Worm (Caenorhabditis elegans) whole organism, L2 larva: Measurements from ENCODE around the gene F19C7.4.

Source experiments
- C34F6.9 ChIP-seq: fragments of 150-350 bp; optimal IDR thresholded peaks from 2 replicates; lab custom pipeline; 2014; ENCODE audit warnings: missing biosample characterization, missing genetic modification characterization
- R02D3.7 ChIP-seq: fragments of 150-350 bp; optimal IDR thresholded peaks from 2 replicates; lab custom pipeline; 2014; ENCODE audit warnings: missing biosample characterization, missing genetic modification characterization
- ZK546.5 ChIP-seq: sonication (generic microtip); optimal IDR thresholded peaks from 2 replicates; lab custom pipeline; 2017; ENCODE audit warnings: missing biosample characterization, missing genetic modification characterization
- alr-1 ChIP-seq: fragments of 150-350 bp; optimal IDR thresholded peaks from 2 replicates; lab custom pipeline; 2014; ENCODE audit warnings: missing biosample characterization, missing genetic modification characterization
- ama-1 ChIP-seq: fragments of 150-350 bp; optimal IDR thresholded peaks from 2 replicates; lab custom pipeline; 2018; ENCODE audit warnings: inconsistent platforms
- ceh-16 ChIP-seq: fragments of 150-350 bp; optimal IDR thresholded peaks from 2 replicates; lab custom pipeline; 2014; ENCODE audit warnings: missing biosample characterization, missing genetic modification characterization
- ceh-82 ChIP-seq: fragments of 150-350 bp; optimal IDR thresholded peaks from 2 replicates; lab custom pipeline; 2014; ENCODE audit warnings: missing biosample characterization, missing genetic modification characterization
- crh-2 ChIP-seq: sonication (generic microtip); optimal IDR thresholded peaks from 2 replicates; lab custom pipeline; 2017; ENCODE audit warnings: missing biosample characterization, missing genetic modification characterization
- dmd-4 ChIP-seq: sonication (generic microtip); optimal IDR thresholded peaks from 2 replicates; lab custom pipeline; 2017; ENCODE audit warnings: missing biosample characterization, missing genetic modification characterization
- elt-3 ChIP-seq: sonication (generic microtip); optimal IDR thresholded peaks from 2 replicates; lab custom pipeline; 2017; ENCODE audit warnings: missing biosample characterization, missing genetic modification characterization
- fos-1 ChIP-seq: fragments of 150-350 bp; optimal IDR thresholded peaks from 2 replicates; lab custom pipeline; 2014; ENCODE audit warnings: missing biosample characterization, missing genetic modification characterization
- lsy-2 ChIP-seq, 2 experiments: fragments of 150-350 bp in 1 of 2; sonication (generic microtip) in 1 of 2; optimal IDR thresholded peaks; 2 replicates each; lab custom pipeline; 2014 to 2017; ENCODE audit warnings: missing biosample characterization in 2 of 2, missing genetic modification characterization in 2 of 2
- mab-5 ChIP-seq: fragments of 150-350 bp; optimal IDR thresholded peaks from 2 replicates; lab custom pipeline; 2014; ENCODE audit warnings: missing biosample characterization, missing genetic modification characterization
- mbf-1 ChIP-seq: sonication (generic microtip); optimal IDR thresholded peaks from 2 replicates; lab custom pipeline; 2017; ENCODE audit warnings: missing biosample characterization, missing genetic modification characterization
- nhr-10 ChIP-seq: sonication (generic microtip); optimal IDR thresholded peaks from 2 replicates; lab custom pipeline; 2017; ENCODE audit warnings: missing biosample characterization, missing genetic modification characterization
- nhr-11 ChIP-seq: fragments of 150-350 bp; optimal IDR thresholded peaks from 2 replicates; lab custom pipeline; 2014; ENCODE audit warnings: missing biosample characterization, missing genetic modification characterization
- nhr-12 ChIP-seq: fragments of 150-350 bp; optimal IDR thresholded peaks from 2 replicates; lab custom pipeline; 2014; ENCODE audit warnings: missing biosample characterization, missing genetic modification characterization
- nhr-129 ChIP-seq: fragments of 150-350 bp; optimal IDR thresholded peaks from 2 replicates; lab custom pipeline; 2014; ENCODE audit warnings: missing biosample characterization, missing genetic modification characterization
- nhr-23 ChIP-seq: fragments of 150-350 bp; optimal IDR thresholded peaks from 2 replicates; lab custom pipeline; 2014; ENCODE audit warnings: missing biosample characterization, missing genetic modification reagents, missing genetic modification characterization
- nhr-25 ChIP-seq: fragments of 150-350 bp; sonication (generic microtip); optimal IDR thresholded peaks from 3 replicates; lab custom pipeline; 2014; ENCODE audit warnings: missing biosample characterization, missing genetic modification characterization
- nhr-6 ChIP-seq: fragments of 150-350 bp; optimal IDR thresholded peaks from 2 replicates; lab custom pipeline; 2014; ENCODE audit warnings: missing biosample characterization, missing genetic modification characterization
- nhr-77 ChIP-seq: fragments of 150-350 bp; optimal IDR thresholded peaks from 2 replicates; lab custom pipeline; 2014; ENCODE audit warnings: missing biosample characterization, missing genetic modification characterization
- peb-1 ChIP-seq: fragments of 150-350 bp; optimal IDR thresholded peaks from 2 replicates; lab custom pipeline; 2014; ENCODE audit warnings: missing biosample characterization, missing genetic modification characterization
- sem-4 ChIP-seq: fragments of 150-350 bp; optimal IDR thresholded peaks from 2 replicates; lab custom pipeline; 2014; ENCODE audit warnings: missing biosample characterization, missing genetic modification reagents, missing genetic modification characterization
- skn-1 ChIP-seq: sonication (generic microtip); optimal IDR thresholded peaks from 2 replicates; lab custom pipeline; 2017; ENCODE audit warnings: missing biosample characterization, missing genetic modification characterization
- sma-9 ChIP-seq, 2 experiments: fragments of 150-350 bp in 1 of 2; sonication (generic microtip) in 1 of 2; optimal IDR thresholded peaks; 2 replicates each; lab custom pipeline; 2014 to 2016; ENCODE audit warnings: missing genetic modification characterization in 2 of 2, mild to moderate bottlenecking in 1 of 2, missing biosample characterization in 1 of 2, missing compliant biosample characterization in 1 of 2, missing genetic modification reagents in 1 of 2, moderate library complexity in 1 of 2
- unc-39 ChIP-seq: fragments of 150-350 bp; optimal IDR thresholded peaks from 2 replicates; lab custom pipeline; 2014; ENCODE audit warnings: missing biosample characterization, missing genetic modification characterization
- unc-62 ChIP-seq: fragments of 150-350 bp; optimal IDR thresholded peaks from 2 replicates; lab custom pipeline; 2014; ENCODE audit warnings: missing biosample characterization, missing genetic modification reagents, missing genetic modification characterization
- ztf-1 ChIP-seq: fragments of 200-800 bp; sonication (Bioruptor generic); conservative IDR thresholded peaks from 2 replicates; pipeline ENCODE4 v1.3.6; 2022; ENCODE audit warnings: missing genetic modification characterization, missing compliant biosample characterization
- ztf-11 ChIP-seq: sonication (generic microtip); optimal IDR thresholded peaks from 2 replicates; lab custom pipeline; 2017; ENCODE audit warnings: missing biosample characterization, missing genetic modification characterization
- ztf-4 ChIP-seq: fragments of 150-350 bp; optimal IDR thresholded peaks from 2 replicates; lab custom pipeline; 2014; ENCODE audit warnings: missing biosample characterization, missing genetic modification characterization

F19C7.4 gene

DNA sequence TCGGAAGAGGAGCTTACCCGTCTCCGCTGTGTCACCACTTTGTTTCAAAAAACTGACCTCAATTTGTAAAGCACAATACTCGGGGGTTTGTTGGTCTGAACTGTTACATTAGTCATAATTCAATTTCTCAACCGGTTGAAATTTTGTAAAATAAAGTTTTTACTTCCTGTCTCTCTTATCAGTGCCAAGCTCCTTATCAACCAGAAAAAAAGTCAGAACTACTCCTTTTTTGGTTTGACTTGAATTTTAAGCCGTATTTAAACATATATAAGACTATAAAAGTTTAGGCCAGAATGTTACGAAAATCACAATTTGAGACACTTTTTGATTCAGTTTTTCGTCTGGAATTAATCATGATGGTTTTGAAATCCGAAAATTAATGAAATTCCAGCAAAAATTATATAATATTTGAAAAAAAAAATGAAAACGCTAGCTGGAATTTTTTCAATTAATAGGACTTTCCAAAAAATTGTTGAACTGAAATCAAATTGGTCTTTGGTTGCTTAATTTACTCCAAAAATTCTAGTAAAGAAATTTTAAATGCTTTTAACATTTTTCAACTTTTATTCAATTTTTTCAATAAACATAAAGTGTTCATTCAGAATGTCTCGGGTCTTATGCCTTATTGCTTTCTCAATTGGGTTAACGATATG, 3.2 kb upstream of the F19C7.4 start, which contains the start of gene F19C7.2:
TSS of gene F19C7.2 (plus strand) at position 603 of the 653 bp plus-strand sequence.
- TF ChIP-seq nhr-25 (tag; lab: Kevin White, UChicago), result no peak
- TF ChIP-seq ztf-11 (tag; lab: Kevin White, UChicago), result no peak
- TF ChIP-seq fos-1, result peak; percentile 27
- no peak for TF ChIP-seq C34F6.9 (tag; lab: Kevin White, UChicago)

DNA sequence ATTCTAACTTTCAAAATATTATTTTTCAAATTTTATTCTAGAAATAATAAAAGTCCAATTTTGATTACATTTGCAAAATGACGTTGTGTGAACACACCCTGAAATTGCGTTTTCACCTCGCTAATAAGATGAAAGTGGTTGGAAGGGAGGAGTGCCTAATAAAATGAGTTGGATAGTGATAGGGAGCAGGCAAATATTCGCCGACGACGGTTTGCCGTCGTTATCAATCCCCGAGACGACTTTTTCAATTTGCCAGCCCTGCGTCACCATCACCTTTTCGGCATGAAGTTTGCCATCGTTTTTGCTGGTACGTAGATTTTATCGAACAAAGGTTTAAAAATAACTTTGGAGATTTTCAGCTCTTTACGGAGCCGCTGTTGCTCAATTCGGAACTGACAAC, 2.9 kb downstream of the F19C7.4 start, which contains the start of gene nspg-10:
TSS of gene nspg-10 (plus strand) at position 179 of the 400 bp plus-strand sequence.
- TF ChIP-seq elt-3 (tag; lab: Kevin White, UChicago) (no peak), fos-1 (peak; percentile 85), crh-2 (tag; lab: Kevin White, UChicago) (peak; percentile 37)

DNA sequence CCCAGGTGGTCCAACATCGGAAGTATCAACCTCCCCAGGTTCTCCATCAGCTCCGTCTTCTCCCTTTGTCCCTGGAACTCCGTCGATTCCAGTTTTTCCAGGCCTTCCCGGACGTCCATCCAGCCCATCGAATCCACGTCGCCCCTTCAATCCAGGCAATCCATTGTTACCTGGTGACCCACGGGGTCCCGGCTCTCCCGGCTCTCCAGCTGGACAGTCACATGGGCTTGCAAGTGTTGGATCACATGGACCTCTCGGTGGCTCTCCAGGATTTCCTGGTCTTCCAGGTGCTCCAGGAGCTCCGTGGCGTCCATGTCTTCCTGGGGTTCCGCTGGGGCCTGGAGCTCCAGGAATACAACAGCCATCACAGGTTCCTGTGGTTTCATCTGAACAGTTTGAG, 6.0 kb downstream of the F19C7.4 start:
- TF ChIP-seq nhr-11 (tag; lab: Kevin White, UChicago), result no peak
- no peak for TF ChIP-seq ceh-16 (tag; lab: Kevin White, UChicago)
- TF ChIP-seq dmd-4 (tag; lab: Kevin White, UChicago), result no peak
- TF ChIP-seq nhr-6 (tag; lab: Kevin White, UChicago), result no peak
- TF ChIP-seq skn-1, result no peak
- TF ChIP-seq ztf-1 (GFP tag; lab: Robert Waterston, UW), result no peak
- no peak for TF ChIP-seq ZK546.5
- no peak for TF ChIP-seq nhr-23

DNA sequence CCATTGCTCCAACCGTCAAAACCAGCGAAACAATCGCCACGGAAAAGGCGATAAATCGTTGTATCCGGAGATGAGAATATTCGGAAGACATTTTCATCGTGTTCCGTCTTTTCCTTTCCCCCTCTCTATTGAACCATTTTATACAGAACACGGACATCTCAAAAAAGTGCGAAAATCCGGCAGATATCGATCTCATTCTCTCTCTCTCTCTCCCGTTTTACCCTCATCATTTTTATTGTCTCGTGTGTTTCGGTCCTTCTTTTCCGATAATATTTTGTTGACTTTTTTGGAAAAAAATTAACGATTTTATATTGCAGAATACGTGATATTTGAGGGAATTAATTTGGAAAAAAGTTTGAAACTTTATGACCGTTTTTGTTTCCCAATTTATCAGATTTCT, 6.9 kb downstream of the F19C7.4 start, which contains the start of gene col-110:
TSS of gene col-110 (minus strand) at position 101 of the 400 bp plus-strand sequence.
- TF ChIP-seq sem-4, result no peak
- no peak for TF ChIP-seq dmd-4 (tag; lab: Kevin White, UChicago)
- TF ChIP-seq nhr-10 (tag; lab: Kevin White, UChicago), result no peak
- TF ChIP-seq nhr-23, result no peak
- TF ChIP-seq nhr-77 (tag; lab: Kevin White, UChicago), result no peak
- TF ChIP-seq ceh-82 (tag; lab: Kevin White, UChicago), result no peak
- no peak for TF ChIP-seq mab-5 (tag; lab: Kevin White, UChicago)
- TF ChIP-seq sma-9 (GFP tag; optimal IDR thresholded peaks at IDR 0.05; lab: Kevin White, UChicago), result no peak
- no peak for TF ChIP-seq sma-9 (tag; optimal IDR thresholded peaks at IDR 0.05; lab: Kevin White, UChicago)
- no peak for TF ChIP-seq C34F6.9 (tag; lab: Kevin White, UChicago)
- no peak for TF ChIP-seq mbf-1
- no peak for TF ChIP-seq unc-62 (GFP tag; lab: Kevin White, UChicago)
- no peak for TF ChIP-seq ZK546.5

DNA sequence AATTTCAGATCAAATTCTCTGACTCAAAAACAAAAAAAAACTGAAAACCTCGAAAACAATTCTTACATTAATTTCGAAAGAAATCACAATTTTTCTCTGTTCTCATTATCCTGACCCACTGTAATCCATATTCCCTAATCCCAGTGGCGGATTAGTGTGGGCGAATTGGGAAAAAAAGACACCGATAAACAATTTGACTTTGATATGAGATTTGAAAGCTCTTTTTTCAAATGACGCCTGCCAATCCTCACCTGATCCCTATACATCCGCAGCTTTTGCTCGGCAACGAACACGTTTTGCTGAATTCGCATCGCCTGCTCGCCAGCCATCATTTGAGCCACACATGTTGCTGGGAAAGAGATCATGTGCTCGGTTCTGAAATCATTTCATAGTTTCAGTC, 9.1 kb downstream of the F19C7.4 start:
- no peak for TF ChIP-seq fos-1
- TF ChIP-seq R02D3.7 (tag; lab: Kevin White, UChicago), result no peak
- TF ChIP-seq mbf-1, result no peak
- no peak for TF ChIP-seq C34F6.9 (tag; lab: Kevin White, UChicago)
- TF ChIP-seq alr-1 (tag; lab: Kevin White, UChicago), result no peak
- no peak for TF ChIP-seq sma-9 (GFP tag; optimal IDR thresholded peaks at IDR 0.05; lab: Kevin White, UChicago)
- no peak for TF ChIP-seq sma-9 (tag; optimal IDR thresholded peaks at IDR 0.05; lab: Kevin White, UChicago)
- TF ChIP-seq nhr-23, result no peak
- no peak for TF ChIP-seq lsy-2 (tag; optimal IDR thresholded peaks at IDR 0.05; lab: Kevin White, UChicago)
- TF ChIP-seq nhr-6 (tag; lab: Kevin White, UChicago), result no peak
- no peak for TF ChIP-seq skn-1
- no peak for TF ChIP-seq nhr-12 (tag; lab: Kevin White, UChicago)
- TF ChIP-seq, all 48 proteins: peak for 0

DNA sequence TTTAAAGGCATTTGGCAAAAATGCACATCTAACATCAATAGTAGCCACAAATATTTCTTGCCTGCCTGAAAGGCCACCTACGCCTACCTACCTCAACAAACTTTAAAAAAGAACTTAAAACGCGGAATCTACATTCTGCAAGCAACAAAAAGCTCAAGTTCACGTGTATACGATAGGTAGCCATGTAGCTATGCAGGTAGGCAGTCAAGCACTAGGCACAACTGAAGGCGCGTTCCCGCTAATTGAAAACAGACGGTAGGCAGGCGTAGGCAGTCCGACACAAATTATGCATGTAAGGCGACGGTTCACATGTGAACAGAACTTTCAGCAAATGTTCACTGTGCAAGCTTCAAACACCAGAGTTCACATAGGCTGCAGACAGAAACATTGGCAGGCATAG, 9.9 kb downstream of the F19C7.4 start:
- TF ChIP-seq unc-39 (tag; lab: Kevin White, UChicago), result no peak
- TF ChIP-seq nhr-6 (tag; lab: Kevin White, UChicago), result no peak
- TF ChIP-seq nhr-129 (tag; lab: Kevin White, UChicago), result no peak
- no peak for TF ChIP-seq ztf-4 (tag; lab: Kevin White, UChicago)
- TF ChIP-seq elt-3 (tag; lab: Kevin White, UChicago), result no peak
- no peak for TF ChIP-seq nhr-12 (tag; lab: Kevin White, UChicago)
- TF ChIP-seq peb-1 (tag; lab: Kevin White, UChicago), result no peak
- no peak for TF ChIP-seq ama-1
- TF ChIP-seq, all 48 proteins: peak for 0
